Worm (Caenorhabditis elegans) whole organism, L1 larva: ENCODE data around the gene fipr-5.

Experiments
- ceh-88 ChIP-seq: fragments of 200-800 bp; sonication (Bioruptor generic); IDR thresholded peaks from 2 replicates; pipeline ENCODE4 v1.3.6; 2022; ENCODE audit warnings: missing genetic modification characterization, missing compliant biosample characterization
- nhr-28 ChIP-seq: fragments of 150-350 bp; optimal IDR thresholded peaks from 2 replicates; lab custom pipeline; 2014; ENCODE audit warnings: missing biosample characterization, missing genetic modification characterization
- sox-4 ChIP-seq: sonication (generic microtip); optimal IDR thresholded peaks from 2 replicates; lab custom pipeline; 2016; ENCODE audit warnings: missing genetic modification characterization, missing compliant biosample characterization

- no peak for TF ChIP-seq nhr-28 (tag; lab: Kevin White, UChicago)
- no peak for TF ChIP-seq sox-4 (tag; lab: Kevin White, UChicago)
- TF ChIP-seq ceh-88 (GFP tag; lab: Robert Waterston, UW), result no peak
These were observed 17.7 kb downstream of the fipr-5 start, which contains the start of gene chpf-1 for ce11 chrV:10203435-10204009.
